Worm (Caenorhabditis elegans): ENCODE measurements around the gene K08D9.9.

The K08D9.9 gene

ce11 chrV:3236610-3237009 is at the start of gene K08D9.9, which contains the start of gene str-16:
Gene K08D9.9 (minus strand): TSS chrV:3236710.
Gene str-16 (plus strand): TSS chrV:3236875.
- no peak for TF ChIP-seq snpc-4 (tag; optimal IDR thresholded peaks at IDR 0.05)

- no peak for TF ChIP-seq nhr-47 (tag; optimal IDR thresholded peaks at IDR 0.05)
- no peak for TF ChIP-seq F16B12.6 (tag; optimal IDR thresholded peaks at IDR 0.05)
- TF ChIP-seq tbx-2 (tag; optimal IDR thresholded peaks at IDR 0.05), result no peak
- no peak for TF ChIP-seq C16A3.4 (tag; optimal IDR thresholded peaks at IDR 0.05)
- TF ChIP-seq fkh-8 (tag; optimal IDR thresholded peaks at IDR 0.05), result no peak
- no peak for TF ChIP-seq nhr-71 (tag; optimal IDR thresholded peaks at IDR 0.05)
- no peak for TF ChIP-seq snpc-4 (tag; optimal IDR thresholded peaks at IDR 0.05)
- TF ChIP-seq ets-5 (GFP tag; IDR thresholded peaks at IDR 0.05), result no peak
- no peak for TF ChIP-seq blmp-1 (tag; optimal IDR thresholded peaks at IDR 0.05)
- TF ChIP-seq sptf-1 (tag; optimal IDR thresholded peaks at IDR 0.05), result no peak
- TF ChIP-seq tlp-1 (tag; optimal IDR thresholded peaks at IDR 0.05), result no peak
- no peak for TF ChIP-seq nhr-20 (tag; optimal IDR thresholded peaks at IDR 0.05)
- TF ChIP-seq hlh-4 (tag; optimal IDR thresholded peaks at IDR 0.05), result no peak
- TF ChIP-seq ama-1 (optimal IDR thresholded peaks at IDR 0.05), result no peak
- TF ChIP-seq zip-4 (GFP tag; optimal IDR thresholded peaks at IDR 0.05), result no peak
These were observed 48.1 kb upstream of the K08D9.9 start, which contains the start of gene F35F10.5 for ce11 chrV:3284629-3285028. Gene F35F10.5 (plus strand): TSS chrV:3284929.

ce11 chrV:3282957-3283356 is 46.4 kb upstream of the K08D9.9 start, which contains the start of gene str-64:
Gene str-64 (plus strand): TSS chrV:3283257.
- no peak for TF ChIP-seq nhr-19 (GFP tag; conservative IDR thresholded peaks at IDR 0.05)
- TF ChIP-seq dsc-1 (tag; optimal IDR thresholded peaks at IDR 0.05), result no peak
- TF ChIP-seq unc-30 (tag; optimal IDR thresholded peaks at IDR 0.05), result no peak
- TF ChIP-seq tbx-2 (tag; optimal IDR thresholded peaks at IDR 0.05), result no peak
- TF ChIP-seq snu-23 (GFP tag; optimal IDR thresholded peaks at IDR 0.05), result no peak
- no peak for TF ChIP-seq nhr-47 (tag; optimal IDR thresholded peaks at IDR 0.05)
- TF ChIP-seq dpl-1 (GFP tag; optimal IDR thresholded peaks at IDR 0.05), result no peak
- no peak for TF ChIP-seq sox-4 (tag; optimal IDR thresholded peaks at IDR 0.05)

- peak; percentile 16 for TF ChIP-seq rnt-1 (tag; optimal IDR thresholded peaks at IDR 0.05)
- TF ChIP-seq Y116A8C.19 (tag; optimal IDR thresholded peaks at IDR 0.05; ENCODE audit: borderline replicate concordance), result no peak
These were observed 45.0 kb upstream of the K08D9.9 start, which contains the start of gene T28A11.25 for ce11 chrV:3281523-3281922. Gene T28A11.25 (plus strand): TSS chrV:3281823.

ce11 chrV:3280009-3280408 is 43.5 kb upstream of the K08D9.9 start, which contains the start of gene T28A11.2:
Gene T28A11.2 (plus strand): TSS chrV:3280379.
- TF ChIP-seq lin-14 (GFP tag; optimal IDR thresholded peaks at IDR 0.05) (peak; percentile 42), efl-1 (optimal IDR thresholded peaks at IDR 0.05) (no peak), efl-1 (GFP tag; optimal IDR thresholded peaks at IDR 0.05 in 1 of 2) (peak in 1 of 2 experiments; percentile 53), unc-30 (tag; optimal IDR thresholded peaks at IDR 0.05) (no peak), Y116A8C.19 (tag; optimal IDR thresholded peaks at IDR 0.05; ENCODE audit: borderline replicate concordance) (no peak), mdl-1 (tag; optimal IDR thresholded peaks at IDR 0.05) (no peak), nhr-90 (tag; optimal IDR thresholded peaks at IDR 0.05; ENCODE audit: poor library complexity) (no peak), nhr-28 (tag; optimal IDR thresholded peaks at IDR 0.05) (no peak), ceh-63 (GFP tag; optimal IDR thresholded peaks at IDR 0.05) (no peak), ceh-82 (tag; optimal IDR thresholded peaks at IDR 0.05) (no peak), nhr-19 (GFP tag; conservative IDR thresholded peaks at IDR 0.05) (peak; percentile 14; the same call in 1 of the 2 replicates), rnt-1 (tag; optimal IDR thresholded peaks at IDR 0.05) (peak; percentile 44), nhr-71 (tag; optimal IDR thresholded peaks at IDR 0.05) (peak; percentile 56)

ce11 chrV:3279138-3279537 is 42.6 kb upstream of the K08D9.9 start:
- TF ChIP-seq Y116A8C.19 (tag; optimal IDR thresholded peaks at IDR 0.05; ENCODE audit: borderline replicate concordance) (no peak), lin-14 (GFP tag; optimal IDR thresholded peaks at IDR 0.05) (peak; percentile 53), skn-1 (tag; optimal IDR thresholded peaks at IDR 0.05) (no peak), sup-37 (GFP tag; optimal IDR thresholded peaks at IDR 0.05) (no peak), F16B12.6 (tag; optimal IDR thresholded peaks at IDR 0.05) (no peak), pqm-1 (tag; optimal IDR thresholded peaks at IDR 0.05) (no peak), rnt-1 (tag; optimal IDR thresholded peaks at IDR 0.05) (peak; percentile 65), nhr-71 (tag; optimal IDR thresholded peaks at IDR 0.05) (peak; percentile 35), tbx-2 (tag; optimal IDR thresholded peaks at IDR 0.05) (no peak)

Data from whole organism, L1 larva.